Worm (Caenorhabditis elegans) whole organism, early embryonic: Measurements from ENCODE around the gene asna-1.

Experiments used
- B0310.2 ChIP-seq: sonication (generic microtip); optimal IDR thresholded peaks from 2 replicates; lab custom pipeline; 2016; ENCODE audit warnings: mild to moderate bottlenecking, missing genetic modification characterization, missing compliant biosample characterization
- F13C5.2 ChIP-seq: sonication (generic microtip); optimal IDR thresholded peaks from 2 replicates; lab custom pipeline; 2017; ENCODE audit warnings: mild to moderate bottlenecking, missing genetic modification characterization, inconsistent platforms, missing compliant biosample characterization
- aly-1 ChIP-seq: sonication (generic microtip); optimal IDR thresholded peaks from 2 replicates; lab custom pipeline; 2016; ENCODE audit warnings: missing genetic modification characterization, missing compliant biosample characterization
- ama-1 ChIP-seq: fragments of 150-350 bp; optimal IDR thresholded peaks from 2 replicates; lab custom pipeline; 2014
- ceh-13 ChIP-seq: fragments of 200-800 bp; sonication (Bioruptor generic); optimal IDR thresholded peaks from 2 replicates; lab custom pipeline; 2018; ENCODE audit warnings: mild to moderate bottlenecking, missing genetic modification characterization, missing compliant biosample characterization
- ceh-36 ChIP-seq: sonication (generic microtip); optimal IDR thresholded peaks from 2 replicates; lab custom pipeline; 2016; ENCODE audit warnings: missing genetic modification characterization, inconsistent platforms, missing compliant biosample characterization
- ets-7 ChIP-seq: sonication (generic microtip); optimal IDR thresholded peaks from 2 replicates; lab custom pipeline; 2016; ENCODE audit warnings: missing genotype, missing genetic modification characterization, missing compliant biosample characterization
- flt-1 ChIP-seq: fragments of 200-800 bp; sonication (Bioruptor generic); IDR thresholded peaks from 2 replicates; pipeline ENCODE4 v1.3.6; 2022; ENCODE audit warnings: missing genetic modification characterization, missing compliant biosample characterization
- hmbx-1 ChIP-seq: sonication (generic microtip); optimal IDR thresholded peaks from 2 replicates; lab custom pipeline; 2016; ENCODE audit warnings: mild to moderate bottlenecking, missing genetic modification characterization, missing compliant biosample characterization
- hmg-4 ChIP-seq: fragments of 200-800 bp; sonication (Bioruptor generic); optimal IDR thresholded peaks from 2 replicates; lab custom pipeline; 2018; ENCODE audit warnings: mild to moderate bottlenecking, missing genetic modification characterization, missing compliant biosample characterization
- hnd-1 ChIP-seq: sonication (generic microtip); optimal IDR thresholded peaks from 2 replicates; lab custom pipeline; 2016; ENCODE audit warnings: missing genetic modification characterization, missing compliant biosample characterization
- pes-1 ChIP-seq: fragments of 200-800 bp; sonication (Bioruptor generic); IDR thresholded peaks from 2 replicates; pipeline ENCODE4 v1.3.6; 2022; ENCODE audit warnings: missing genetic modification reagents, missing genetic modification characterization, missing compliant biosample characterization
- scrt-1 ChIP-seq: fragments of 200-800 bp; sonication (Bioruptor generic); IDR thresholded peaks from 2 replicates; pipeline ENCODE4 v1.3.6; 2022; ENCODE audit warnings: missing genetic modification characterization, missing compliant biosample characterization
- sea-1 ChIP-seq: fragments of 200-800 bp; sonication (Bioruptor generic); conservative IDR thresholded peaks from 2 replicates; pipeline ENCODE4 v1.3.6; 2022; ENCODE audit warnings: missing genetic modification characterization, missing compliant biosample characterization
- tbx-11 ChIP-seq: fragments of 200-800 bp; sonication (Bioruptor generic); IDR thresholded peaks from 2 replicates; pipeline ENCODE4 v1.3.6; 2022; ENCODE audit warnings: missing genetic modification characterization, missing compliant biosample characterization
- tbx-37 ChIP-seq: fragments of 200-800 bp; sonication (Bioruptor generic); conservative IDR thresholded peaks from 2 replicates; pipeline ENCODE4 v1.3.6; 2022; ENCODE audit warnings: missing genetic modification reagents, missing genetic modification characterization, missing compliant biosample characterization
- tra-4 ChIP-seq: sonication (generic microtip); optimal IDR thresholded peaks from 2 replicates; lab custom pipeline; 2017; ENCODE audit warnings: missing genetic modification characterization, missing compliant biosample characterization

Gene asna-1

ce11 chrIII:8858482-8858881, 36.4 kb upstream of the asna-1 start:
- TF ChIP-seq scrt-1 (GFP tag; lab: Robert Waterston, UW) (no peak), aly-1 (tag; lab: Kevin White, UChicago) (no peak), sea-1 (no peak), flt-1 (GFP tag; lab: Robert Waterston, UW) (no peak), B0310.2 (tag; lab: Kevin White, UChicago) (no peak), ceh-36 (tag; lab: Kevin White, UChicago) (no peak), hmbx-1 (tag; lab: Kevin White, UChicago) (no peak), F13C5.2 (tag; lab: Kevin White, UChicago) (no peak), hnd-1 (no peak), ceh-13 (GFP tag; lab: Kevin White, UChicago) (no peak)

ce11 chrIII:8865294-8865766, 29.6 kb upstream of the asna-1 start:
- TF ChIP-seq ceh-13 (GFP tag; lab: Kevin White, UChicago) (no peak), hmg-4 (GFP tag; lab: Kevin White, UChicago) (peak; percentile 77), hmbx-1 (tag; lab: Kevin White, UChicago) (no peak), hnd-1 (no peak), pes-1 (GFP tag; lab: Robert Waterston, UW) (no peak; the same call in 1 of the 2 replicates), B0310.2 (tag; lab: Kevin White, UChicago) (peak; percentile 57), scrt-1 (GFP tag; lab: Robert Waterston, UW) (0 out of 2 replicates have a peak, but pooled peaks have one; percentile 54), tra-4 (tag; lab: Kevin White, UChicago) (no peak), aly-1 (tag; lab: Kevin White, UChicago) (peak; percentile 68), ceh-36 (tag; lab: Kevin White, UChicago) (no peak), tbx-11 (GFP tag; lab: Robert Waterston, UW) (0 out of 2 replicates have a peak, but pooled peaks have one; percentile 21), ama-1 (lab: Kevin White, UChicago) (peak; percentile 81), sea-1 (peak; percentile 34; the same call in 1 of the 2 replicates), F13C5.2 (tag; lab: Kevin White, UChicago) (no peak)

ce11 chrIII:8866038-8866437, 28.8 kb upstream of the asna-1 start:
- no peak for TF ChIP-seq ets-7 (tag; lab: Kevin White, UChicago)
- no peak for TF ChIP-seq scrt-1 (GFP tag; lab: Robert Waterston, UW)
- TF ChIP-seq hnd-1, result no peak
- no peak for TF ChIP-seq hmg-4 (GFP tag; lab: Kevin White, UChicago)
- TF ChIP-seq B0310.2 (tag; lab: Kevin White, UChicago), result no peak
- TF ChIP-seq hmbx-1 (tag; lab: Kevin White, UChicago), result no peak
- no peak for TF ChIP-seq F13C5.2 (tag; lab: Kevin White, UChicago)
- no peak for TF ChIP-seq flt-1 (GFP tag; lab: Robert Waterston, UW)
- TF ChIP-seq aly-1 (tag; lab: Kevin White, UChicago), result no peak
- TF ChIP-seq ceh-13 (GFP tag; lab: Kevin White, UChicago), result no peak
- no peak for TF ChIP-seq tbx-11 (GFP tag; lab: Robert Waterston, UW)
- TF ChIP-seq ceh-36 (tag; lab: Kevin White, UChicago), result no peak
- no peak for TF ChIP-seq ama-1 (lab: Kevin White, UChicago)
- TF ChIP-seq sea-1, result no peak
- no peak for TF ChIP-seq tbx-37 (GFP tag; lab: Robert Waterston, UW)
- TF ChIP-seq tra-4 (tag; lab: Kevin White, UChicago), result no peak
- no peak for TF ChIP-seq pes-1 (GFP tag; lab: Robert Waterston, UW)

ce11 chrIII:8866983-8867842, 27.7 kb upstream of the asna-1 start:
- TF ChIP-seq pes-1 (GFP tag; lab: Robert Waterston, UW) (no peak), F13C5.2 (tag; lab: Kevin White, UChicago) (no peak), aly-1 (tag; lab: Kevin White, UChicago) (no peak), tbx-11 (GFP tag; lab: Robert Waterston, UW) (no peak), hmbx-1 (tag; lab: Kevin White, UChicago) (no peak), hnd-1 (no peak), tra-4 (tag; lab: Kevin White, UChicago) (no peak), hmg-4 (GFP tag; lab: Kevin White, UChicago) (no peak), ceh-36 (tag; lab: Kevin White, UChicago) (no peak), scrt-1 (GFP tag; lab: Robert Waterston, UW) (no peak), tbx-37 (GFP tag; lab: Robert Waterston, UW) (no peak), sea-1 (no peak), ama-1 (lab: Kevin White, UChicago) (no peak), ets-7 (tag; lab: Kevin White, UChicago) (no peak)

ce11 chrIII:8867922-8868655, 26.8 kb upstream of the asna-1 start:
- TF ChIP-seq flt-1 (GFP tag; lab: Robert Waterston, UW), result no peak

ce11 chrIII:8869663-8870062, 25.2 kb upstream of the asna-1 start:
- TF ChIP-seq F13C5.2 (tag; lab: Kevin White, UChicago), result no peak
- no peak for TF ChIP-seq sea-1
- TF ChIP-seq scrt-1 (GFP tag; lab: Robert Waterston, UW), result no peak
- TF ChIP-seq tbx-37 (GFP tag; lab: Robert Waterston, UW), result no peak
- no peak for TF ChIP-seq flt-1 (GFP tag; lab: Robert Waterston, UW)
- no peak for TF ChIP-seq hmg-4 (GFP tag; lab: Kevin White, UChicago)
- no peak for TF ChIP-seq aly-1 (tag; lab: Kevin White, UChicago)
- no peak for TF ChIP-seq ceh-13 (GFP tag; lab: Kevin White, UChicago)
- TF ChIP-seq B0310.2 (tag; lab: Kevin White, UChicago), result no peak
- no peak for TF ChIP-seq ama-1 (lab: Kevin White, UChicago)
- TF ChIP-seq tra-4 (tag; lab: Kevin White, UChicago), result no peak
- TF ChIP-seq tbx-11 (GFP tag; lab: Robert Waterston, UW), result no peak
